Fruit fly (Drosophila melanogaster) whole organism, embryonic: ENCODE results near the gene Nasp.

Experiments
- Abd-B ChIP-seq: fragments of 200-800 bp; sonication (Bioruptor generic); optimal IDR thresholded peaks from 2 replicates; lab custom pipeline; 2018; ENCODE audit warnings: missing biosample characterization, mild to moderate bottlenecking, missing genetic modification characterization, moderate library complexity
- C15 ChIP-seq: fragments of 200-800 bp; sonication (Bioruptor generic); IDR thresholded peaks from 3 replicates; pipeline ENCODE4 v1.3.6; 2022; ENCODE audit warnings: missing biosample characterization, missing genetic modification characterization
- CG10147 ChIP-seq: fragments of 200-800 bp; sonication (Bioruptor generic); optimal IDR thresholded peaks from 2 replicates; lab custom pipeline; 2019; ENCODE audit warnings: missing biosample characterization, mild to moderate bottlenecking, missing genetic modification characterization, moderate library complexity
- CG10321 ChIP-seq: fragments of 200-800 bp; sonication (Bioruptor generic); IDR thresholded peaks from 2 replicates; pipeline ENCODE4 v1.3.6; 2022; ENCODE audit warnings: missing biosample characterization, missing genetic modification characterization
- CG10462 ChIP-seq: fragments of 200-800 bp; sonication (Bioruptor generic); optimal IDR thresholded peaks from 2 replicates; lab custom pipeline; 2016; ENCODE audit warnings: missing biosample characterization, missing genetic modification characterization
- CG10565 ChIP-seq: fragments of 200-800 bp; sonication (Bioruptor generic); optimal IDR thresholded peaks from 3 replicates; lab custom pipeline; 2016; ENCODE audit warnings: missing biosample characterization, mild to moderate bottlenecking, missing genetic modification characterization
- CG13296 ChIP-seq: fragments of 200-800 bp; sonication (Bioruptor generic); optimal IDR thresholded peaks from 3 replicates; lab custom pipeline; 2018; ENCODE audit warnings: missing biosample characterization, mild to moderate bottlenecking, missing genetic modification characterization
- CG13624 ChIP-seq: fragments of 200-800 bp; sonication (Bioruptor generic); optimal IDR thresholded peaks from 2 replicates; lab custom pipeline; 2016; ENCODE audit warnings: missing biosample characterization, missing genetic modification characterization
- CG17328 ChIP-seq: fragments of 200-800 bp; sonication (Bioruptor generic); IDR thresholded peaks from 2 replicates; pipeline ENCODE4 v1.3.6; 2022; ENCODE audit warnings: missing biosample characterization, missing genetic modification characterization
- CG17568 ChIP-seq: fragments of 200-800 bp; sonication (Bioruptor generic); optimal IDR thresholded peaks from 2 replicates; lab custom pipeline; 2018; ENCODE audit warnings: missing biosample characterization, mild to moderate bottlenecking, missing genetic modification characterization, moderate library complexity
- CG2129 ChIP-seq: fragments of 200-800 bp; sonication (Bioruptor generic); IDR thresholded peaks from 2 replicates; pipeline ENCODE4 v1.3.6; 2022; ENCODE audit warnings: missing biosample characterization, missing genetic modification characterization; ENCODE audit not compliant: partially characterized antibody
- CG2875 ChIP-seq: fragments of 200-800 bp; sonication (Bioruptor generic); optimal IDR thresholded peaks from 2 replicates; lab custom pipeline; 2017; ENCODE audit warnings: missing biosample characterization, mild to moderate bottlenecking, missing genetic modification characterization, missing genetic modification reagents
- CG31365 ChIP-seq: fragments of 200-800 bp; sonication (Bioruptor generic); optimal IDR thresholded peaks from 2 replicates; lab custom pipeline; 2018; ENCODE audit warnings: missing biosample characterization, mild to moderate bottlenecking, missing genetic modification characterization
- CG34376 ChIP-seq: fragments of 200-800 bp; sonication (Bioruptor generic); optimal IDR thresholded peaks from 2 replicates; lab custom pipeline; 2018; ENCODE audit warnings: missing biosample characterization, mild to moderate bottlenecking, missing genetic modification characterization
- CG6683 ChIP-seq: fragments of 200-800 bp; sonication (Bioruptor generic); optimal IDR thresholded peaks from 2 replicates; lab custom pipeline; 2017; ENCODE audit warnings: missing biosample characterization, mild to moderate bottlenecking, missing genetic modification characterization, missing genetic modification reagents
- CG8359 ChIP-seq: fragments of 200-800 bp; sonication (Bioruptor generic); optimal IDR thresholded peaks from 2 replicates; lab custom pipeline; 2017; ENCODE audit warnings: missing biosample characterization, mild to moderate bottlenecking, missing genetic modification characterization, borderline replicate concordance
- D19B ChIP-seq: fragments of 200-800 bp; sonication (Bioruptor generic); optimal IDR thresholded peaks from 2 replicates; lab custom pipeline; 2017; ENCODE audit warnings: missing biosample characterization, mild to moderate bottlenecking, missing genetic modification characterization
- Dfd ChIP-seq, 2 experiments: fragments of >200 bp; optimal IDR thresholded peaks; 2 replicates each; lab custom pipeline; 2017; ENCODE audit warnings: missing biosample characterization in 2 of 2, missing genetic modification characterization in 2 of 2
- Doc2 ChIP-seq: fragments of 200-800 bp; sonication (Bioruptor generic); IDR thresholded peaks from 2 replicates; pipeline ENCODE4 v1.3.6; 2022; ENCODE audit warnings: missing biosample characterization, missing genetic modification characterization
- H15 ChIP-seq: fragments of 200-800 bp; sonication (Bioruptor generic); IDR thresholded peaks from 3 replicates; pipeline ENCODE4 v1.3.6; 2022; ENCODE audit warnings: missing biosample characterization, missing genetic modification characterization
- Hmr ChIP-seq: fragments of 200-800 bp; sonication (Bioruptor generic); optimal IDR thresholded peaks from 3 replicates; lab custom pipeline; 2017; ENCODE audit warnings: mild to moderate bottlenecking, missing biosample characterization, missing genetic modification reagents, missing genetic modification characterization
- Jarid2 ChIP-seq: fragments of 200-800 bp; sonication (Bioruptor generic); optimal IDR thresholded peaks from 3 replicates; lab custom pipeline; 2017; ENCODE audit warnings: mild to moderate bottlenecking, missing biosample characterization, missing genetic modification reagents, missing genetic modification characterization
- Mes4 ChIP-seq: fragments of 200-800 bp; sonication (Bioruptor generic); optimal IDR thresholded peaks from 2 replicates; lab custom pipeline; 2016; ENCODE audit warnings: missing biosample characterization, missing genetic modification characterization
- Nf-YB ChIP-seq: fragments of 200-800 bp; sonication (Bioruptor generic); optimal IDR thresholded peaks from 3 replicates; lab custom pipeline; 2019; ENCODE audit warnings: missing biosample characterization, mild to moderate bottlenecking, missing genetic modification characterization, moderate library complexity
- Sox100B ChIP-seq: fragments of 200-800 bp; sonication (Bioruptor generic); optimal IDR thresholded peaks from 3 replicates; lab custom pipeline; 2018; ENCODE audit warnings: missing biosample characterization, mild to moderate bottlenecking, missing genetic modification characterization
- Stat92E ChIP-seq, 3 experiments: fragments of >200 bp in 2 of 3; fragments of 200-800 bp in 1 of 3; sonication (Bioruptor generic) in 1 of 3; optimal IDR thresholded peaks; 2 replicates each; lab custom pipeline; 2017 to 2019; ENCODE audit warnings: missing biosample characterization in 3 of 3, missing genetic modification characterization in 3 of 3, mild to moderate bottlenecking in 1 of 3, moderate library complexity in 1 of 3
- ac ChIP-seq: fragments of 200-800 bp; sonication (Bioruptor generic); optimal IDR thresholded peaks from 3 replicates; lab custom pipeline; 2017; ENCODE audit warnings: missing biosample characterization, mild to moderate bottlenecking, missing genetic modification characterization
- bowl ChIP-seq: fragments of 200-800 bp; sonication (Bioruptor generic); IDR thresholded peaks from 2 replicates; pipeline ENCODE4 v1.3.6; 2022; ENCODE audit warnings: missing biosample characterization, missing genetic modification characterization
- caup ChIP-seq: fragments of 200-800 bp; sonication (Bioruptor generic); optimal IDR thresholded peaks from 3 replicates; lab custom pipeline; 2017; ENCODE audit warnings: missing biosample characterization, mild to moderate bottlenecking, missing genetic modification characterization, moderate library complexity; ENCODE audit not compliant: severe bottlenecking
- cg ChIP-seq: fragments of 200-800 bp; sonication (Bioruptor generic); optimal IDR thresholded peaks from 3 replicates; lab custom pipeline; 2019; ENCODE audit warnings: missing biosample characterization, mild to moderate bottlenecking, missing genetic modification characterization, moderate library complexity
- crol ChIP-seq: fragments of 200-800 bp; sonication (Bioruptor generic); IDR thresholded peaks from 2 replicates; pipeline ENCODE4 v1.3.6; 2022; ENCODE audit warnings: missing biosample characterization, missing genetic modification characterization
- crp ChIP-seq, 2 experiments: fragments of 200-800 bp; sonication (Bioruptor generic); optimal IDR thresholded peaks; 2 replicates in 1 of 2; 3 replicates in 1 of 2; lab custom pipeline; 2017; ENCODE audit warnings: missing biosample characterization in 2 of 2, missing genetic modification characterization in 2 of 2, mild to moderate bottlenecking in 1 of 2, moderate library complexity in 1 of 2
- danr ChIP-seq: fragments of 200-800 bp; sonication (Bioruptor generic); IDR thresholded peaks from 2 replicates; pipeline ENCODE4 v1.3.6; 2022; ENCODE audit warnings: missing biosample characterization, missing genetic modification characterization
- dati ChIP-seq: fragments of 200-800 bp; sonication (Bioruptor generic); IDR thresholded peaks from 2 replicates; pipeline ENCODE4 v1.3.6; 2022; ENCODE audit warnings: missing biosample characterization, missing genetic modification characterization
- dysf ChIP-seq: fragments of 200-800 bp; sonication (Bioruptor generic); IDR thresholded peaks from 3 replicates; pipeline ENCODE4 v1.3.6; 2022; ENCODE audit warnings: missing biosample characterization, missing genetic modification characterization
- fd3F ChIP-seq: fragments of 200-800 bp; sonication (Bioruptor generic); optimal IDR thresholded peaks from 2 replicates; lab custom pipeline; 2018; ENCODE audit warnings: missing biosample characterization, mild to moderate bottlenecking, missing genetic modification characterization, moderate library complexity
- fd96Cb ChIP-seq: fragments of 200-800 bp; sonication (Bioruptor generic); optimal IDR thresholded peaks from 2 replicates; lab custom pipeline; 2018; ENCODE audit warnings: missing biosample characterization, mild to moderate bottlenecking, missing genetic modification characterization, moderate library complexity
- gcm ChIP-seq: fragments of 200-800 bp; sonication (Bioruptor generic); optimal IDR thresholded peaks from 2 replicates; lab custom pipeline; 2019; ENCODE audit warnings: missing biosample characterization, mild to moderate bottlenecking, missing genetic modification characterization, moderate library complexity
- h ChIP-seq: fragments of >200 bp; optimal IDR thresholded peaks from 2 replicates; lab custom pipeline; 2017
- kah ChIP-seq: fragments of 200-800 bp; sonication (Bioruptor generic); optimal IDR thresholded peaks from 2 replicates; lab custom pipeline; 2018; ENCODE audit warnings: missing biosample characterization, mild to moderate bottlenecking, missing genetic modification characterization
- lab ChIP-seq: fragments of 200-800 bp; sonication (Bioruptor generic); optimal IDR thresholded peaks from 3 replicates; lab custom pipeline; 2017; ENCODE audit warnings: missing biosample characterization, missing genetic modification characterization, mild to moderate bottlenecking, moderate library complexity, missing genetic modification reagents
- mirr ChIP-seq: fragments of 200-800 bp; sonication (Bioruptor generic); optimal IDR thresholded peaks from 3 replicates; lab custom pipeline; 2018; ENCODE audit warnings: missing biosample characterization, mild to moderate bottlenecking, missing genetic modification characterization
- nmo ChIP-seq: fragments of 200-800 bp; sonication (Bioruptor generic); optimal IDR thresholded peaks from 2 replicates; lab custom pipeline; 2018; ENCODE audit warnings: missing biosample characterization, mild to moderate bottlenecking, missing genetic modification characterization, moderate library complexity
- run ChIP-seq: fragments of 200-800 bp; sonication (Bioruptor generic); optimal IDR thresholded peaks from 3 replicates; lab custom pipeline; 2018; ENCODE audit warnings: missing biosample characterization, mild to moderate bottlenecking, missing genetic modification characterization
- schlank ChIP-seq: fragments of 200-800 bp; sonication (Bioruptor generic); optimal IDR thresholded peaks from 2 replicates; lab custom pipeline; 2018; ENCODE audit warnings: missing biosample characterization, mild to moderate bottlenecking, missing genetic modification characterization
- seq ChIP-seq: fragments of 200-800 bp; sonication (Bioruptor generic); IDR thresholded peaks from 2 replicates; pipeline ENCODE4 v1.3.6; 2022; ENCODE audit warnings: missing biosample characterization, missing genetic modification characterization
- sob ChIP-seq: fragments of 200-800 bp; sonication (Bioruptor generic); IDR thresholded peaks from 2 replicates; pipeline ENCODE4 v1.3.6; 2022; ENCODE audit warnings: missing biosample characterization, missing genetic modification characterization
- wdn ChIP-seq: fragments of 200-800 bp; sonication (Bioruptor generic); IDR thresholded peaks from 2 replicates; pipeline ENCODE4 v1.3.6; 2022; ENCODE audit warnings: missing biosample characterization, missing genetic modification characterization
- zfh2 ChIP-seq: fragments of 200-800 bp; sonication (Bioruptor generic); optimal IDR thresholded peaks from 2 replicates; lab custom pipeline; 2016; ENCODE audit warnings: missing biosample characterization, missing genetic modification characterization

The Nasp gene

DNA sequence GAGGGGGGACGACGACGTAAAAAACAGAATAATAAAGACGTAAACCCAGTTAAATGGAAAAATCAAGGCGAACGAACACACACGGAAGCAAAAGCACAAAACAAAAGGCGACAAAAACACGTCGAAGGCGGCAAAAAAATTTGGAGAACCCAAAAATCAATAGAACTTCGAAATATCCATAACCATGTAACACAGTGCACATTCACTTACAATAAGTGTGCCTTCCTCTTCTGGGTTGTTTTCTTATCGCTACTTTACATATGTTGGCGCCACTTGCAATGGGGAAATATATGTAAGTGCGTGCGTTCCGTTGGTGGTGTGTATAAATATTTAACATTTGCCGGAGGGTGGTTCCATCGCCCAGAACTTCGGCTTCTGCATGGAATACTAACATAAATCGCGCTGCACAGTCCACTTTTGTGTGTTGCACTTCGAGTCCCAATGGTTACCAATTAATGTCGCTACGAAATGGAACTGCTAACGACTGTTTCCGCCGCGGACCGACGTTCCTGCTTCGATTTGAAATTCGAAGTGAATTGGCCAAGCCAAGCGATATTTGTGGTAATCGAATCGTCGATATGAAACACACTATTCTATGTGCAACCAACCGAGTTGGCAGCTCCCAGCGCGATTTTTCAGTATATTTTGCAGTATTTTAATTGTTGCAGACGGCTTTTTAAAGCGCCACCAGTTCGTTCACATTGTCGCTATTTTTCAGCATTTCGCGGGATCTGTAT, at the start of gene Nasp, which contains the start of gene CG9801 (continued):
- TF ChIP-seq cg (GFP tag; lab: Kevin White, UChicago) (no peak), CG10321 (no peak), bowl (GFP tag; lab: Robert Waterston, UW) (no peak), CG10565 (GFP tag; lab: Kevin White, UChicago) (no peak), CG13296 (GFP tag; lab: Kevin White, UChicago) (no peak), C15 (GFP tag; lab: Robert Waterston, UW) (no peak), CG2129 (GFP tag; lab: Robert Waterston, UW) (no peak), lab (GFP tag; lab: Kevin White, UChicago) (peak; percentile 63), dati (GFP tag; lab: Robert Waterston, UW) (no peak), Doc2 (no peak), kah (GFP tag; lab: Kevin White, UChicago) (peak; percentile 20), nmo (GFP tag; lab: Kevin White, UChicago) (peak; percentile 75), schlank (tag; lab: Kevin White, UChicago) (no peak), Abd-B (GFP tag; lab: Kevin White, UChicago) (peak; percentile 36), CG34376 (GFP tag; lab: Kevin White, UChicago) (no peak), h (no peak), CG6683 (GFP tag; lab: Kevin White, UChicago) (no peak), Mes4 (GFP tag; lab: Kevin White, UChicago) (peak; percentile 32), crp (GFP tag; optimal IDR thresholded peaks at IDR 0.05; lab: Kevin White, UChicago) (peak in 1 of 2 experiments; percentile 16), CG2875 (GFP tag; lab: Kevin White, UChicago) (no peak), fd96Cb (tag; lab: Kevin White, UChicago) (no peak), CG31365 (tag; lab: Kevin White, UChicago) (no peak), D19B (GFP tag; lab: Kevin White, UChicago) (no peak), Jarid2 (GFP tag; lab: Kevin White, UChicago) (peak; percentile 81), CG10462 (GFP tag; lab: Kevin White, UChicago) (no peak), seq (GFP tag; lab: Robert Waterston, UW) (no peak), CG13624 (peak; percentile 39), CG10147 (GFP tag; lab: Kevin White, UChicago) (no peak), sob (peak; percentile 73), CG17568 (no peak), danr (GFP tag; lab: Robert Waterston, UW) (no peak), Hmr (peak; percentile 68), zfh2 (GFP tag; lab: Kevin White, UChicago) (peak; percentile 28), gcm (peak; percentile 42), Dfd (GFP tag; optimal IDR thresholded peaks at IDR 0.05; lab: Kevin White, UChicago) (no peak), CG8359 (no peak), dysf (GFP tag; lab: Robert Waterston, UW) (0 out of 3 replicates have a peak, but pooled peaks have one; percentile 23), H15 (GFP tag; lab: Robert Waterston, UW) (no peak), caup (GFP tag; lab: Kevin White, UChicago) (no peak), CG17328 (GFP tag; lab: Robert Waterston, UW) (0 out of 2 replicates have a peak, but pooled peaks have one; percentile 31), Sox100B (GFP tag; lab: Kevin White, UChicago) (no peak), crol (no peak), fd3F (GFP tag; lab: Kevin White, UChicago) (peak; percentile 24), wdn (peak; percentile 38; the same call in 1 of the 2 replicates), ac (GFP tag; lab: Kevin White, UChicago) (no peak), mirr (peak; percentile 30), Nf-YB (GFP tag; lab: Kevin White, UChicago) (no peak), Stat92E (GFP tag; optimal IDR thresholded peaks at IDR 0.05; lab: Kevin White, UChicago) (peak in 1 of 3 experiments; percentile 63), run (tag; lab: Kevin White, UChicago) (peak; percentile 41)
